Fruit fly (Drosophila melanogaster) whole organism, embryonic: ENCODE results near the gene His3.3A.

Experiments used
- ATbp ChIP-seq: fragments of 200-800 bp; sonication (Bioruptor generic); optimal IDR thresholded peaks from 2 replicates; lab custom pipeline; 2017; ENCODE audit warnings: missing biosample characterization, mild to moderate bottlenecking, missing genetic modification characterization, missing genetic modification reagents
- BEAF-32 ChIP-seq: fragments of 200-800 bp; sonication (Bioruptor generic); optimal IDR thresholded peaks from 3 replicates; lab custom pipeline; 2017; ENCODE audit warnings: missing biosample characterization, missing genetic modification characterization, mild to moderate bottlenecking, moderate library complexity, missing genetic modification reagents
- Bgb ChIP-seq: fragments of 200-800 bp; sonication (Bioruptor generic); IDR thresholded peaks from 2 replicates; pipeline ENCODE4 v1.3.6; 2022; ENCODE audit warnings: missing biosample characterization, missing genetic modification characterization; ENCODE audit not compliant: partially characterized antibody
- CG10209 ChIP-seq: fragments of 200-800 bp; sonication (Bioruptor generic); optimal IDR thresholded peaks from 3 replicates; lab custom pipeline; 2017; ENCODE audit warnings: missing biosample characterization, mild to moderate bottlenecking, missing genetic modification characterization, missing genetic modification reagents
- CG10959 ChIP-seq: fragments of 200-800 bp; sonication (Bioruptor generic); IDR thresholded peaks from 2 replicates; pipeline ENCODE4 v1.3.6; 2022; ENCODE audit warnings: missing biosample characterization, missing genetic modification characterization
- CG1233 ChIP-seq: fragments of 200-800 bp; sonication (Bioruptor generic); optimal IDR thresholded peaks from 4 replicates; lab custom pipeline; 2018; ENCODE audit warnings: missing biosample characterization, mild to moderate bottlenecking, missing genetic modification characterization
- CG13123 ChIP-seq: fragments of 200-800 bp; sonication (Bioruptor generic); optimal IDR thresholded peaks from 2 replicates; lab custom pipeline; 2016; ENCODE audit warnings: missing biosample characterization, missing genetic modification characterization
- CG31224 ChIP-seq: fragments of 200-800 bp; sonication (Bioruptor generic); IDR thresholded peaks from 2 replicates; pipeline ENCODE4 v1.3.6; 2022; ENCODE audit warnings: missing biosample characterization, missing genetic modification characterization
- CG31441 ChIP-seq: fragments of 200-800 bp; sonication (Bioruptor generic); IDR thresholded peaks from 2 replicates; pipeline ENCODE4 v1.3.6; 2022; ENCODE audit warnings: missing biosample characterization, missing genetic modification characterization
- CG32767 ChIP-seq: fragments of 200-800 bp; sonication (Bioruptor generic); IDR thresholded peaks from 2 replicates; pipeline ENCODE4 v1.3.6; 2022; ENCODE audit warnings: missing biosample characterization, missing genetic modification characterization
- CG3995 ChIP-seq: fragments of 200-800 bp; sonication (Bioruptor generic); optimal IDR thresholded peaks from 3 replicates; lab custom pipeline; 2016; ENCODE audit warnings: missing biosample characterization, missing genetic modification characterization
- CG6689 ChIP-seq: fragments of 200-800 bp; sonication (Bioruptor generic); IDR thresholded peaks from 2 replicates; pipeline ENCODE4 v1.3.6; 2022; ENCODE audit warnings: missing biosample characterization, missing genetic modification characterization
- CG6791 ChIP-seq: fragments of 200-800 bp; sonication (Bioruptor generic); IDR thresholded peaks from 3 replicates; pipeline ENCODE4 v1.3.6; 2022; ENCODE audit warnings: missing biosample characterization, missing genetic modification characterization; ENCODE audit not compliant: partially characterized antibody
- CG6813 ChIP-seq: fragments of 200-800 bp; sonication (Bioruptor generic); optimal IDR thresholded peaks from 2 replicates; lab custom pipeline; 2017; ENCODE audit warnings: missing biosample characterization, missing genetic modification characterization, mild to moderate bottlenecking, moderate library complexity, missing genetic modification reagents
- CG8359 ChIP-seq: fragments of 200-800 bp; sonication (Bioruptor generic); optimal IDR thresholded peaks from 2 replicates; lab custom pipeline; 2017; ENCODE audit warnings: missing biosample characterization, mild to moderate bottlenecking, missing genetic modification characterization, borderline replicate concordance
- CG9437 ChIP-seq: fragments of 200-800 bp; sonication (Bioruptor generic); optimal IDR thresholded peaks from 2 replicates; lab custom pipeline; 2018; ENCODE audit warnings: missing biosample characterization, mild to moderate bottlenecking, missing genetic modification characterization
- D19B ChIP-seq: fragments of 200-800 bp; sonication (Bioruptor generic); optimal IDR thresholded peaks from 2 replicates; lab custom pipeline; 2017; ENCODE audit warnings: missing biosample characterization, mild to moderate bottlenecking, missing genetic modification characterization
- Ets65A ChIP-seq: fragments of 200-800 bp; sonication (Bioruptor generic); peaks from one replicate; lab custom pipeline; 2016; ENCODE audit warnings: missing biosample characterization, missing genetic modification characterization
- Ets97D ChIP-seq: fragments of 200-800 bp; sonication (Bioruptor generic); optimal IDR thresholded peaks from 3 replicates; lab custom pipeline; 2016; ENCODE audit warnings: missing biosample characterization, missing genetic modification characterization
- HLH54F ChIP-seq: fragments of 200-800 bp; sonication (Bioruptor generic); optimal IDR thresholded peaks from 3 replicates; lab custom pipeline; 2016; ENCODE audit warnings: missing biosample characterization, missing genetic modification characterization
- Jarid2 ChIP-seq: fragments of 200-800 bp; sonication (Bioruptor generic); optimal IDR thresholded peaks from 3 replicates; lab custom pipeline; 2017; ENCODE audit warnings: mild to moderate bottlenecking, missing biosample characterization, missing genetic modification reagents, missing genetic modification characterization
- Meics ChIP-seq: fragments of 200-800 bp; sonication (Bioruptor generic); optimal IDR thresholded peaks from 2 replicates; lab custom pipeline; 2017; ENCODE audit warnings: missing biosample characterization, mild to moderate bottlenecking, missing genetic modification characterization
- NK7.1 ChIP-seq: fragments of 200-800 bp; sonication (Bioruptor generic); optimal IDR thresholded peaks from 3 replicates; lab custom pipeline; 2016; ENCODE audit warnings: missing biosample characterization, missing genetic modification characterization
- Neu2 ChIP-seq: fragments of 200-800 bp; sonication (Bioruptor generic); optimal IDR thresholded peaks from 3 replicates; lab custom pipeline; 2016; ENCODE audit warnings: missing biosample characterization, missing genetic modification characterization, borderline replicate concordance
- Nf-YA ChIP-seq: fragments of 200-800 bp; sonication (Bioruptor generic); IDR thresholded peaks from 2 replicates; pipeline ENCODE4 v1.3.6; 2022; ENCODE audit warnings: missing biosample characterization, missing genetic modification characterization
- Trl ChIP-seq, 3 experiments: fragments of >200 bp in 2 of 3; fragments of 200-800 bp in 1 of 3; sonication (Bioruptor generic) in 1 of 3; optimal IDR thresholded peaks; 2 replicates in 1 of 3; 3 replicates in 2 of 3; lab custom pipeline; 2016 to 2017; ENCODE audit warnings: missing biosample characterization in 1 of 3, missing genetic modification characterization in 1 of 3
- ac ChIP-seq: fragments of 200-800 bp; sonication (Bioruptor generic); optimal IDR thresholded peaks from 3 replicates; lab custom pipeline; 2017; ENCODE audit warnings: missing biosample characterization, mild to moderate bottlenecking, missing genetic modification characterization
- bowl ChIP-seq: fragments of 200-800 bp; sonication (Bioruptor generic); IDR thresholded peaks from 2 replicates; pipeline ENCODE4 v1.3.6; 2022; ENCODE audit warnings: missing biosample characterization, missing genetic modification characterization
- corto ChIP-seq: fragments of 200-800 bp; sonication (Bioruptor generic); optimal IDR thresholded peaks from 2 replicates; lab custom pipeline; 2016; ENCODE audit warnings: missing biosample characterization, mild to moderate bottlenecking, missing genetic modification characterization, moderate library complexity
- croc ChIP-seq: fragments of 200-800 bp; sonication (Bioruptor generic); conservative IDR thresholded peaks from 3 replicates; pipeline ENCODE4 v1.3.6; 2022; ENCODE audit warnings: missing biosample characterization, missing genetic modification characterization
- emc ChIP-seq: fragments of 200-800 bp; sonication (Bioruptor generic); optimal IDR thresholded peaks from 2 replicates; lab custom pipeline; 2016; ENCODE audit warnings: missing biosample characterization, missing genetic modification characterization
- eve ChIP-seq, 2 experiments: fragments of >200 bp; optimal IDR thresholded peaks; 2 replicates each; lab custom pipeline; 2017; ENCODE audit warnings: missing biosample characterization in 2 of 2, missing genetic modification characterization in 2 of 2
- ewg ChIP-seq: fragments of 200-800 bp; sonication (Bioruptor generic); optimal IDR thresholded peaks from 3 replicates; lab custom pipeline; 2017; ENCODE audit warnings: mild to moderate bottlenecking, missing biosample characterization, missing genetic modification reagents, missing genetic modification characterization
- fd3F ChIP-seq: fragments of 200-800 bp; sonication (Bioruptor generic); optimal IDR thresholded peaks from 2 replicates; lab custom pipeline; 2018; ENCODE audit warnings: missing biosample characterization, mild to moderate bottlenecking, missing genetic modification characterization, moderate library complexity
- ftz-f1 ChIP-seq: fragments of 200-800 bp; sonication (Bioruptor generic); optimal IDR thresholded peaks from 2 replicates; lab custom pipeline; 2016; ENCODE audit warnings: missing biosample characterization, missing genetic modification characterization
- gcm2 ChIP-seq: fragments of 200-800 bp; sonication (Bioruptor generic); optimal IDR thresholded peaks from 2 replicates; lab custom pipeline; 2016; ENCODE audit warnings: missing biosample characterization, missing genetic modification characterization
- gsb ChIP-seq: fragments of 200-800 bp; sonication (Bioruptor generic); IDR thresholded peaks from 2 replicates; pipeline ENCODE4 v1.3.6; 2022; ENCODE audit warnings: missing biosample characterization, missing genetic modification characterization
- hbn ChIP-seq: fragments of 200-800 bp; sonication (Bioruptor generic); IDR thresholded peaks from 2 replicates; pipeline ENCODE4 v1.3.6; 2022; ENCODE audit warnings: missing biosample characterization, missing genetic modification characterization; ENCODE audit not compliant: partially characterized antibody
- kah ChIP-seq: fragments of 200-800 bp; sonication (Bioruptor generic); optimal IDR thresholded peaks from 2 replicates; lab custom pipeline; 2018; ENCODE audit warnings: missing biosample characterization, mild to moderate bottlenecking, missing genetic modification characterization
- luna ChIP-seq: fragments of 200-800 bp; sonication (Bioruptor generic); optimal IDR thresholded peaks from 2 replicates; lab custom pipeline; 2016; ENCODE audit warnings: missing biosample characterization, missing genetic modification characterization
- mirr ChIP-seq: fragments of 200-800 bp; sonication (Bioruptor generic); optimal IDR thresholded peaks from 3 replicates; lab custom pipeline; 2018; ENCODE audit warnings: missing biosample characterization, mild to moderate bottlenecking, missing genetic modification characterization
- nerfin-1 ChIP-seq: fragments of 200-800 bp; sonication (Bioruptor generic); optimal IDR thresholded peaks from 3 replicates; lab custom pipeline; 2019; ENCODE audit warnings: missing biosample characterization, mild to moderate bottlenecking, missing genetic modification characterization, moderate library complexity
- nmo ChIP-seq: fragments of 200-800 bp; sonication (Bioruptor generic); optimal IDR thresholded peaks from 2 replicates; lab custom pipeline; 2018; ENCODE audit warnings: missing biosample characterization, mild to moderate bottlenecking, missing genetic modification characterization, moderate library complexity
- otp ChIP-seq: fragments of 200-800 bp; sonication (Bioruptor generic); IDR thresholded peaks from 3 replicates; pipeline ENCODE4, ENCODE4 v1.3.6; 2022; ENCODE audit warnings: missing biosample characterization, missing genetic modification characterization
- so ChIP-seq: fragments of 200-800 bp; sonication (Bioruptor generic); IDR thresholded peaks from 3 replicates; pipeline ENCODE4 v1.3.6; 2022; ENCODE audit warnings: missing biosample characterization, missing genetic modification characterization
- usp ChIP-seq: fragments of >200 bp; optimal IDR thresholded peaks from 2 replicates; lab custom pipeline; 2017; ENCODE audit warnings: missing biosample characterization, missing genetic modification characterization
- vfl ChIP-seq: fragments of 200-800 bp; sonication (Bioruptor generic); optimal IDR thresholded peaks from 2 replicates; lab custom pipeline; 2016; ENCODE audit warnings: missing biosample characterization, missing genetic modification characterization
- wor ChIP-seq: fragments of 200-800 bp; sonication (Bioruptor generic); IDR thresholded peaks from 2 replicates; pipeline ENCODE4 v1.3.6; 2022; ENCODE audit warnings: missing biosample characterization, missing genetic modification characterization

His3.3A gene

DNA sequence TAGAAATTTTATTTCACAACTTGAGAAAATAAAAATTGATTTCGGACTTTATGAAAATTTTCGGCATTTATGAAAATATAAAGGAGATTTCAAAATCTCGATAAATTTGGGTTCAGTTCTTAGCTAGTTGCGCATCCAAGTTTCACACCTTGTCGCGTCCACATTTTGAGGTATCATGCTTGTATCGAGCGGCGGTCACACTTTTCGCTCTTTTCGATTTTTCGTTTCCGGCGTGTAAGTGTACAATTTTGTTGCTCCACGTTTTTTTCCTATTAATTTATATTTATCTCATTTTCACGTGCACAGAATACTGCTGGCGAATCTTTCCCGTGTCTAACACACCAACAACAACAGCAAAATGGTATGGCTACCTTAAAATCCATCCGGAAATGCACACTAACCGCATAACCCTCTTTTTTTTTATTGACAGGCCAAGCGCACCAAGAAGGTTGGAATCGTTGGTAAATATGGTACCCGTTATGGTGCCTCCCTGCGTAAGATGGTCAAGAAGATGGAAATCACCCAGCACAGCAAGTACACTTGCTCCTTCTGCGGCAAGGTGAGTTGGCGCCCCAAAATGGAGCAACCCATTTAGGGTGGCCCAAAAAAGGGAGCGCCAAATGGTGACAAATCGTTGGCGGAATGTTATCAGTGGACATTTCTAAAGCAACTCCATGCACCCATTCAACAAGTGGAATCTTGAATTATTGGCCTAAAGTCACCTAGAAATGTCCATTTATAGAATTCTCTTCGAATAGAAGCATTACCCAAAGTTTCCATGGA is 16.1 kb downstream of the His3.3A start, which contains the start of gene RpL37A (continued):
- TF ChIP-seq CG13123 (GFP tag; lab: Kevin White, UChicago) = peak; percentile 57
- no peak for TF ChIP-seq croc (GFP tag; lab: Robert Waterston, UW)
- peak; percentile 78 for TF ChIP-seq CG1233 (GFP tag; lab: Kevin White, UChicago)
- peak; percentile 72 for TF ChIP-seq gcm2
- peak in 1 of 2 experiments; percentile 66 for TF ChIP-seq eve (GFP tag; optimal IDR thresholded peaks at IDR 0.05; lab: Kevin White, UChicago)
- TF ChIP-seq nerfin-1 (tag; lab: Kevin White, UChicago) = peak; percentile 79
- no peak for TF ChIP-seq bowl (GFP tag; lab: Robert Waterston, UW)
- TF ChIP-seq Meics (GFP tag; lab: Kevin White, UChicago) = peak; percentile 91
- TF ChIP-seq CG31441 (GFP tag; lab: Robert Waterston, UW) = peak; percentile 83
- peak; percentile 67 for TF ChIP-seq NK7.1 (GFP tag; lab: Kevin White, UChicago)
- no peak for TF ChIP-seq vfl (GFP tag; lab: Kevin White, UChicago)
- 0 out of 3 replicates have a peak, but pooled peaks have one; percentile 11 for TF ChIP-seq CG6791 (GFP tag; lab: Robert Waterston, UW)
- TF ChIP-seq hbn (GFP tag; lab: Robert Waterston, UW) = peak; percentile 31; the same call in 1 of the 2 replicates
- TF ChIP-seq corto = peak; percentile 7
- peak; percentile 64 for TF ChIP-seq D19B (GFP tag; lab: Kevin White, UChicago)
- TF ChIP-seq Jarid2 (GFP tag; lab: Kevin White, UChicago) = peak; percentile 80
- peak; percentile 87 for TF ChIP-seq CG6813 (GFP tag; lab: Kevin White, UChicago)
- peak; percentile 66 for TF ChIP-seq ATbp (GFP tag; lab: Kevin White, UChicago)
- peak; percentile 86 for TF ChIP-seq emc (GFP tag; lab: Kevin White, UChicago)
- TF ChIP-seq otp (GFP tag; lab: Robert Waterston, UW) = peak; percentile 86
- TF ChIP-seq CG10959 (GFP tag; lab: Robert Waterston, UW) = no peak
- no peak for TF ChIP-seq Trl (optimal IDR thresholded peaks at IDR 0.05; lab: Kevin White, UChicago)
- TF ChIP-seq Trl (GFP tag; optimal IDR thresholded peaks at IDR 0.05; lab: Kevin White, UChicago) = peak; percentile 89
- peak; percentile 66 for TF ChIP-seq CG8359 (GFP tag; lab: Kevin White, UChicago)
- peak; percentile 56 for TF ChIP-seq CG9437
- peak; percentile 81 for TF ChIP-seq nmo (GFP tag; lab: Kevin White, UChicago)
- TF ChIP-seq kah (GFP tag; lab: Kevin White, UChicago) = peak; percentile 76
- peak; percentile 99 for TF ChIP-seq Ets97D (GFP tag; lab: Kevin White, UChicago)
- TF ChIP-seq Bgb (GFP tag; lab: Robert Waterston, UW) = peak; percentile 50; the same call in 1 of the 2 replicates
- peak; percentile 64 for TF ChIP-seq CG3995 (GFP tag; lab: Kevin White, UChicago)
- TF ChIP-seq CG6689 (GFP tag; lab: Robert Waterston, UW) = peak; percentile 50
- peak; percentile 61 for TF ChIP-seq HLH54F (GFP tag; lab: Kevin White, UChicago)
- TF ChIP-seq ac (GFP tag; lab: Kevin White, UChicago) = peak; percentile 59
- TF ChIP-seq luna (GFP tag; lab: Kevin White, UChicago) = peak; percentile 85
- TF ChIP-seq gsb (GFP tag; lab: Robert Waterston, UW) = peak; percentile 54; the same call in 1 of the 2 replicates
- peak; percentile 51; the same call in 1 of the 2 replicates for TF ChIP-seq CG32767
- TF ChIP-seq fd3F (GFP tag; lab: Kevin White, UChicago) = peak; percentile 55
- no peak for TF ChIP-seq usp (GFP tag; lab: Kevin White, UChicago)
- peak; percentile 75 for TF ChIP-seq ewg (GFP tag; lab: Kevin White, UChicago)
- peak; percentile 17 for TF ChIP-seq Neu2 (GFP tag; lab: Kevin White, UChicago)
- TF ChIP-seq ftz-f1 (GFP tag; lab: Kevin White, UChicago) = peak; percentile 30
- peak; percentile 81; the same call in 2 of the 3 replicates for TF ChIP-seq so (GFP tag; lab: Robert Waterston, UW)
- peak; percentile 51 for TF ChIP-seq CG31224 (GFP tag; lab: Robert Waterston, UW)
- TF ChIP-seq BEAF-32 (GFP tag; lab: Kevin White, UChicago) = peak; percentile 56
- TF ChIP-seq Nf-YA (GFP tag; lab: Robert Waterston, UW) = peak; percentile 60
- TF ChIP-seq CG10209 (GFP tag; lab: Kevin White, UChicago) = peak; percentile 81
- TF ChIP-seq mirr = peak; percentile 75
- peak; percentile 98 for TF ChIP-seq Ets65A (GFP tag; lab: Kevin White, UChicago)
- TF ChIP-seq wor (GFP tag; lab: Robert Waterston, UW) = no peak
